Fruit fly (Drosophila melanogaster): ENCODE measurements around the gene Bub3.

Bub3 gene

DNA sequence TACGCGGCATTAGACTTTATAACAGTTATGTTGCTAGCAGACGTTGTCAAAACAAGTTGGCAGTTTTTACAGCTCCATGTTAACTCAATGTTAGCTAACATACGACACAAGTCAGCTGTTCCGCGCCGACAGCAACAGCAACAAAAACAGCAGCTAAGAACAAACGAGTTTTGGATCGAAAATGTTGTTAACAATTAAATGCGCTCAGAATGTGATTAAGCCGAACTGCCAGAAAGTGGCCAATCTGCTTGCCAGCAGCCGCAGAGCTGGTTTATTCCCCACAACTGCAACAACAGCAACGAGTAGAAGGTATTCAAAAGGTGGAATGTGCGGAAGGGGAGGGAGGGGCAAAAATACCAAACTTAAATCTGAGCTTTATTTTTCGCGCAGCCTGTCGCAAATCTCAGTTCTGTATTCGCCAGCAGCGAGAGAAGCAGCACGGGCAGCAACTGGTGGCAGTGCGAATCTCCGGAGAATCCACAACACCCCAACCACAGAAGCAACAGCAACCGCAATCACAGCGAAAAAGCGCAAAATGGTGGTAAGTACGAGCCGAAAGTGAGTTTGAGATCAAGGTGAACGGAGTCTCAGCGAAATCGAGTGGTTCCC, 47.9 kb upstream of the Bub3 start, which contains the start of gene Pcd (continued):
- no peak for TF ChIP-seq CG16815 (GFP tag; optimal IDR thresholded peaks at IDR 0.05)
- TF ChIP-seq bcd (GFP tag; optimal IDR thresholded peaks at IDR 0.05), result no peak
- TF ChIP-seq tap (tag; optimal IDR thresholded peaks at IDR 0.05), result no peak
- peak; percentile 14 for TF ChIP-seq CG3995 (GFP tag; optimal IDR thresholded peaks at IDR 0.05)
- TF ChIP-seq slp2 (GFP tag; optimal IDR thresholded peaks at IDR 0.05), result no peak
- TF ChIP-seq CG17359 (tag; optimal IDR thresholded peaks at IDR 0.05), result no peak
- no peak for TF ChIP-seq sqz (GFP tag; optimal IDR thresholded peaks at IDR 0.05)
- TF ChIP-seq Fer3 (tag; optimal IDR thresholded peaks at IDR 0.05), result no peak
- no peak for TF ChIP-seq CG17829 (tag; optimal IDR thresholded peaks at IDR 0.05)
- TF ChIP-seq Ravus (GFP tag; IDR thresholded peaks at IDR 0.05), result no peak
- no peak for TF ChIP-seq Jarid2 (GFP tag; optimal IDR thresholded peaks at IDR 0.05)
- no peak for TF ChIP-seq schlank (tag; optimal IDR thresholded peaks at IDR 0.05)
- no peak for TF ChIP-seq org-1 (GFP tag; optimal IDR thresholded peaks at IDR 0.05)
- TF ChIP-seq Nf-YB (GFP tag; optimal IDR thresholded peaks at IDR 0.05), result no peak
- no peak for TF ChIP-seq tin (GFP tag; optimal IDR thresholded peaks at IDR 0.05)
- TF ChIP-seq CG42726 (GFP tag; IDR thresholded peaks at IDR 0.05; ENCODE audit: partially characterized antibody), result 0 out of 2 replicates have a peak, but pooled peaks have one; percentile 17
- no peak for TF ChIP-seq CG16779 (GFP tag; IDR thresholded peaks at IDR 0.05)
- TF ChIP-seq eyg (GFP tag; optimal IDR thresholded peaks at IDR 0.05), result no peak
- no peak for TF ChIP-seq CG17612 (GFP tag; IDR thresholded peaks at IDR 0.05)
- no peak for TF ChIP-seq ranshi (GFP tag; IDR thresholded peaks at IDR 0.05)
- TF ChIP-seq crol (GFP tag; IDR thresholded peaks at IDR 0.05), result peak; percentile 91
- no peak for TF ChIP-seq al (GFP tag; IDR thresholded peaks at IDR 0.05)
- no peak for TF ChIP-seq CG8944 (GFP tag; optimal IDR thresholded peaks at IDR 0.05)
- TF ChIP-seq Optix (GFP tag; IDR thresholded peaks at IDR 0.05), result no peak
- TF ChIP-seq dmrt11E (tag; optimal IDR thresholded peaks at IDR 0.05), result no peak
- TF ChIP-seq hb (GFP tag; IDR thresholded peaks at IDR 0.05; ENCODE audit: partially characterized antibody), result no peak
- TF ChIP-seq Lpt (GFP tag; optimal IDR thresholded peaks at IDR 0.05), result no peak
- TF ChIP-seq CG8765 (GFP tag; IDR thresholded peaks at IDR 0.05), result no peak
- no peak for TF ChIP-seq Sry-β (GFP tag; optimal IDR thresholded peaks at IDR 0.05)
- no peak for TF ChIP-seq CG6254 (GFP tag; optimal IDR thresholded peaks at IDR 0.05)
- TF ChIP-seq her (GFP tag; optimal IDR thresholded peaks at IDR 0.05), result no peak
- no peak for TF ChIP-seq Ptx1 (GFP tag; IDR thresholded peaks at IDR 0.05)
- no peak for TF ChIP-seq usp (GFP tag; optimal IDR thresholded peaks at IDR 0.05)
- no peak for TF ChIP-seq CG30431 (GFP tag; optimal IDR thresholded peaks at IDR 0.05)
- no peak for TF ChIP-seq Dek (tag; optimal IDR thresholded peaks at IDR 0.05)
- TF ChIP-seq BEAF-32 (GFP tag; optimal IDR thresholded peaks at IDR 0.05), result no peak
- TF ChIP-seq CG6175 (GFP tag; IDR thresholded peaks at IDR 0.05), result peak; percentile 76; the same call in 2 of the 3 replicates
- no peak for TF ChIP-seq Eip74EF (GFP tag; optimal IDR thresholded peaks at IDR 0.05)
- TF ChIP-seq Drgx (GFP tag; IDR thresholded peaks at IDR 0.05), result no peak
- no peak for TF ChIP-seq Dip3 (GFP tag; optimal IDR thresholded peaks at IDR 0.05)
- TF ChIP-seq CG18011 (GFP tag; optimal IDR thresholded peaks at IDR 0.05), result peak; percentile 14
- peak; percentile 52 for TF ChIP-seq nom (GFP tag; optimal IDR thresholded peaks at IDR 0.05)
- TF ChIP-seq Taf1 (GFP tag; IDR thresholded peaks at IDR 0.05), result no peak
- TF ChIP-seq CG8388 (GFP tag; optimal IDR thresholded peaks at IDR 0.05), result no peak
- TF ChIP-seq CG14710 (tag; optimal IDR thresholded peaks at IDR 0.05), result peak; percentile 1
- no peak for TF ChIP-seq nau (GFP tag; optimal IDR thresholded peaks at IDR 0.05)
- no peak for TF ChIP-seq tio (GFP tag; optimal IDR thresholded peaks at IDR 0.05)
- 0 out of 3 replicates have a peak, but pooled peaks have one; percentile 39 for TF ChIP-seq Dbx (GFP tag; IDR thresholded peaks at IDR 0.05)
- no peak for TF ChIP-seq CG12071 (GFP tag; optimal IDR thresholded peaks at IDR 0.05)
- no peak for TF ChIP-seq Ets65A (GFP tag)
- no peak for TF ChIP-seq CG7786 (GFP tag; optimal IDR thresholded peaks at IDR 0.05)
